Fruit fly (Drosophila melanogaster): ENCODE data around the gene Roc1b.
A peak's percentile ranks its signal among the peaks of the same experiment; 100 is the strongest.

Gene Roc1b

DNA sequence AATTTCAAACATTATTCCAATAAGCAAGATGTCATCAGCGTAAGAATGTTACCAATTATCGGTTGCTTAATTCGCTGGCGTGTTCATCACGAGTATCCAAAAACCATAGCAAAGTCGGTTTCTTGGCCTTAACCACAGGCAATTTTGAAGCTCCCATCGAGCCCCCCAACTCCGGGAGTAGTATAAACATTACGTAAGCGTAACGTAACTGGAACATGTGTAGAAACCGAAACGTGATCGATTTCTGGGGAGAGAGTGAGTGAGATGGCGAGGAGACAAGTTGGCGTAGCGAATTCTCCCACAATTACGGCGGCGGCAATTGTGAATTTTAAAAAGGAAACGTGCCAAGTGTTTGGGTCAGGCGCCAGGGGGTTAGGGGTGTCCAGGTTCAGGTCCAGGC, 21.1 kb downstream of the Roc1b start:
- no peak for TF ChIP-seq pad (GFP tag; optimal IDR thresholded peaks at IDR 0.05)
- no peak for TF ChIP-seq toe (GFP tag; optimal IDR thresholded peaks at IDR 0.05)
- TF ChIP-seq CG14711 (tag; optimal IDR thresholded peaks at IDR 0.05), result no peak
- no peak for TF ChIP-seq tj (GFP tag; optimal IDR thresholded peaks at IDR 0.05)
- no peak for TF ChIP-seq CG5204 (GFP tag; optimal IDR thresholded peaks at IDR 0.05)
- no peak for TF ChIP-seq Hr96 (GFP tag; optimal IDR thresholded peaks at IDR 0.05)
- no peak for TF ChIP-seq Clk (GFP tag; optimal IDR thresholded peaks at IDR 0.05)
- no peak for TF ChIP-seq Crg-1 (GFP tag; optimal IDR thresholded peaks at IDR 0.05)
- no peak for TF ChIP-seq cic (GFP tag; optimal IDR thresholded peaks at IDR 0.05)
- no peak for TF ChIP-seq kay (GFP tag; ENCODE audit: borderline replicate concordance)
- no peak for TF ChIP-seq CG7045 (GFP tag; optimal IDR thresholded peaks at IDR 0.05)
- no peak for TF ChIP-seq ovo (GFP tag; optimal IDR thresholded peaks at IDR 0.05)
- TF ChIP-seq CG33017 (tag; optimal IDR thresholded peaks at IDR 0.05), result no peak
- TF ChIP-seq CG11617 (GFP tag; optimal IDR thresholded peaks at IDR 0.05), result no peak
- no peak for TF ChIP-seq CG1620 (GFP tag; optimal IDR thresholded peaks at IDR 0.05)
- TF ChIP-seq CG7101 (tag; optimal IDR thresholded peaks at IDR 0.05), result no peak

DNA sequence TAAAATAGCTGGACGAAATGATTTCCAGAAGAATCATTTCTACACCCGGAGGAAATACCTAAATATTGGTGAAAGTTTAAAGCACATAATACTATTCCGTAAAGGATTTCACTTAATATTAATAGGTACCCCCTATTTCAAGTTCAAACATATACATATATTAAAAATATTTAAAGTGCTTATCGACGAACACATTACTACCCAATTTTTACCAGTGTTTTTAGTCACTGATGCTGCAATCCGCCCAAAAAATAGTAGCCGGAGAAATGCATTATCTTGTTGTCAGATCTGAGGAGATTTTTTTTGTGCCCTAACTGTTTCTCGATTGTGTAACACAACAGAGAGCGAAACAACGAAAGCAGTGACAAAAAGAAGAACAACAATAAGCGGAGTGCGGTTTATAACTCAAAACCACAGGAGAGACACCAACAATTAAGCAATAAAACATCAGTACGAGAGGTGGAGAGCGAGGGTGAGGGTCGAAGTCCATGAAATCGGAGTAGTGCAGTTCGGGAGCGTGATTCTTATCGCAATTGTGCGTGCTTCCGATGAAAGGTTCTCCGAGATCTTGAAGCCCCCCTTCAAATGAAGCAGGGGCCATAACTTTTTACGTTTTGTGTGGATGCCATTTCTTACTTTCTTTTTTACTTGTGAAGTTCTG, 23.2 kb downstream of the Roc1b start:
- TF ChIP-seq Clk (GFP tag; optimal IDR thresholded peaks at IDR 0.05), result no peak
- TF ChIP-seq CG7101 (tag; optimal IDR thresholded peaks at IDR 0.05), result no peak
- no peak for TF ChIP-seq Crg-1 (GFP tag; optimal IDR thresholded peaks at IDR 0.05)
- no peak for TF ChIP-seq ovo (GFP tag; optimal IDR thresholded peaks at IDR 0.05)
- TF ChIP-seq CG7045 (GFP tag; optimal IDR thresholded peaks at IDR 0.05), result no peak
- TF ChIP-seq pad (GFP tag; optimal IDR thresholded peaks at IDR 0.05), result peak; percentile 54
- no peak for TF ChIP-seq toe (GFP tag; optimal IDR thresholded peaks at IDR 0.05)
- TF ChIP-seq bab1 (GFP tag; optimal IDR thresholded peaks at IDR 0.05), result peak; percentile 58

DNA sequence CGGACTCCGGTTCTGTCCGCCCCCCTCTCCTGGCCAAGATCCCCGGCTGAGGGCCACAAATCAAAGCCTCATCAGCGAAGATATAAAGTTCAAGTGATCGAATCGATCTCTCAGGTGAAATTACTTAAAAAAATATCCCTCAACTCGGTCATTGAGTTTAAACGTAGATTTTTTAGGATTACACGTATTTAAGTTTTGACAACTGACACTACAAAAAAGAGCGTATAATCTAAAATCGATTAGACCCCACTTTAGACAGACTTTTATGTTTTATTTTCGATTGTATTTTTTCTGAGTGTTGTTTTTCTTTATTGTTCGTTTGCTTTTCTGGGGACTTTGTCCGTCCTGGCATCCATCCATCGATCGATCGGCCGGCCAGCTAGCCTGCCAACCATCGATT, 27.3 kb downstream of the Roc1b start:
- TF ChIP-seq CG33017 (tag; optimal IDR thresholded peaks at IDR 0.05) (no peak), CG1620 (GFP tag; optimal IDR thresholded peaks at IDR 0.05) (no peak), Hr96 (GFP tag; optimal IDR thresholded peaks at IDR 0.05) (no peak), pad (GFP tag; optimal IDR thresholded peaks at IDR 0.05) (no peak), Mnt (GFP tag; optimal IDR thresholded peaks at IDR 0.05) (no peak), CG5204 (GFP tag; optimal IDR thresholded peaks at IDR 0.05) (no peak), CG12768 (GFP tag; optimal IDR thresholded peaks at IDR 0.05) (no peak), Crg-1 (GFP tag; optimal IDR thresholded peaks at IDR 0.05) (no peak), cic (GFP tag; optimal IDR thresholded peaks at IDR 0.05) (no peak), tj (GFP tag; optimal IDR thresholded peaks at IDR 0.05) (no peak), CG7045 (GFP tag; optimal IDR thresholded peaks at IDR 0.05) (no peak), Clk (GFP tag; optimal IDR thresholded peaks at IDR 0.05) (no peak), CG11617 (GFP tag; optimal IDR thresholded peaks at IDR 0.05) (no peak), toe (GFP tag; optimal IDR thresholded peaks at IDR 0.05) (no peak), bab1 (GFP tag; optimal IDR thresholded peaks at IDR 0.05) (no peak), cnc (optimal IDR thresholded peaks at IDR 0.05) (no peak), CG7101 (tag; optimal IDR thresholded peaks at IDR 0.05) (no peak), kay (GFP tag; ENCODE audit: borderline replicate concordance) (no peak), ovo (GFP tag; optimal IDR thresholded peaks at IDR 0.05) (no peak), CG14711 (tag; optimal IDR thresholded peaks at IDR 0.05) (no peak)

- no peak for TF ChIP-seq pad (GFP tag; optimal IDR thresholded peaks at IDR 0.05)
- no peak for TF ChIP-seq CG7101 (tag; optimal IDR thresholded peaks at IDR 0.05)
- TF ChIP-seq cnc (optimal IDR thresholded peaks at IDR 0.05), result no peak
- no peak for TF ChIP-seq CG12768 (GFP tag; optimal IDR thresholded peaks at IDR 0.05)
- no peak for TF ChIP-seq Hr96 (GFP tag; optimal IDR thresholded peaks at IDR 0.05)
- no peak for TF ChIP-seq CG33017 (tag; optimal IDR thresholded peaks at IDR 0.05)
- TF ChIP-seq cic (GFP tag; optimal IDR thresholded peaks at IDR 0.05), result no peak
- no peak for TF ChIP-seq CG1620 (GFP tag; optimal IDR thresholded peaks at IDR 0.05)
- no peak for TF ChIP-seq CG5204 (GFP tag; optimal IDR thresholded peaks at IDR 0.05)
- TF ChIP-seq Clk (GFP tag; optimal IDR thresholded peaks at IDR 0.05), result no peak
- TF ChIP-seq bab1 (GFP tag; optimal IDR thresholded peaks at IDR 0.05), result no peak
- no peak for TF ChIP-seq tj (GFP tag; optimal IDR thresholded peaks at IDR 0.05)
- TF ChIP-seq CG11617 (GFP tag; optimal IDR thresholded peaks at IDR 0.05), result no peak
- no peak for TF ChIP-seq CG14711 (tag; optimal IDR thresholded peaks at IDR 0.05)
- no peak for TF ChIP-seq ovo (GFP tag; optimal IDR thresholded peaks at IDR 0.05)
These were observed 30.3 kb downstream of the Roc1b start for dm6 chr3L:388094-388493.

DNA sequence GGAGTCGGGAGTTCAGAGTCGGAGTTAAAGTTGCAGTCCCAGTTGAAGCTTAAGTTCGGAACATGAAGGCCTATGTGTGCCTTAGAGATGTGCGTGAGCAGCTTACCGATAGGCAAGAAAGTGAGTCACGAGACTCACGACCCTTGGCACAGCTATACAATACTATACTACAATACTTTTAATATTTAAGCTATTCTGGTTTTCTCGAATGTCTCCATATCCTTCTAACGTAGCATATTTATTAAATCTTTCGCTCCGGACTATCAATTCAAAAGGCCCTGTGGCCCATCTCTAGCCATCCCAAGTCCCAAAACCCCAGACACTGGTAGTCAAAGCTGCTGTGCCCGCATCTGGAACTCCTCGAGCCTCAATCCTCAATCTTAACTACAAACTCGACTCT, 32.4 kb downstream of the Roc1b start:
- TF ChIP-seq Clk (GFP tag; optimal IDR thresholded peaks at IDR 0.05) (no peak), cic (GFP tag; optimal IDR thresholded peaks at IDR 0.05) (no peak), ovo (GFP tag; optimal IDR thresholded peaks at IDR 0.05) (no peak), toe (GFP tag; optimal IDR thresholded peaks at IDR 0.05) (no peak), bab1 (GFP tag; optimal IDR thresholded peaks at IDR 0.05) (no peak), CG14711 (tag; optimal IDR thresholded peaks at IDR 0.05) (no peak), tj (GFP tag; optimal IDR thresholded peaks at IDR 0.05) (no peak), Crg-1 (GFP tag; optimal IDR thresholded peaks at IDR 0.05) (no peak), CG5204 (GFP tag; optimal IDR thresholded peaks at IDR 0.05) (no peak), CG12768 (GFP tag; optimal IDR thresholded peaks at IDR 0.05) (no peak), cnc (optimal IDR thresholded peaks at IDR 0.05) (no peak), CG7045 (GFP tag; optimal IDR thresholded peaks at IDR 0.05) (no peak)

- TF ChIP-seq CG12768 (GFP tag; optimal IDR thresholded peaks at IDR 0.05), result no peak
- TF ChIP-seq CG33017 (tag; optimal IDR thresholded peaks at IDR 0.05), result no peak
- TF ChIP-seq cnc (optimal IDR thresholded peaks at IDR 0.05), result no peak
- TF ChIP-seq ovo (GFP tag; optimal IDR thresholded peaks at IDR 0.05), result no peak
- TF ChIP-seq CG14711 (tag; optimal IDR thresholded peaks at IDR 0.05), result no peak
- TF ChIP-seq CG7045 (GFP tag; optimal IDR thresholded peaks at IDR 0.05), result no peak
- no peak for TF ChIP-seq Mnt (GFP tag; optimal IDR thresholded peaks at IDR 0.05)
- TF ChIP-seq Crg-1 (GFP tag; optimal IDR thresholded peaks at IDR 0.05), result no peak
- TF ChIP-seq cic (GFP tag; optimal IDR thresholded peaks at IDR 0.05), result no peak
- TF ChIP-seq CG7101 (tag; optimal IDR thresholded peaks at IDR 0.05), result no peak
- TF ChIP-seq Hr96 (GFP tag; optimal IDR thresholded peaks at IDR 0.05), result no peak
- TF ChIP-seq pad (GFP tag; optimal IDR thresholded peaks at IDR 0.05), result no peak
These were observed 34.9 kb downstream of the Roc1b start, which contains the start of gene trh for dm6 chr3L:392622-393159. TSS of gene trh (minus strand) at chr3L:392633.

Data from whole organism, adult.